Fruit fly (Drosophila melanogaster) whole organism, embryonic: Measurements from ENCODE around the gene odd.

ENCODE experiments used
- CG11398 ChIP-seq: fragments of 200-800 bp; sonication (Bioruptor generic); optimal IDR thresholded peaks from 2 replicates; lab custom pipeline; 2016; ENCODE audit warnings: missing biosample characterization, missing genetic modification characterization
- CG14965 ChIP-seq: fragments of 200-800 bp; sonication (Bioruptor generic); optimal IDR thresholded peaks from 2 replicates; lab custom pipeline; 2016; ENCODE audit warnings: missing biosample characterization, missing genetic modification characterization, borderline replicate concordance
- CG15269 ChIP-seq: fragments of 200-800 bp; sonication (Bioruptor generic); optimal IDR thresholded peaks from 2 replicates; lab custom pipeline; 2018; ENCODE audit warnings: missing biosample characterization, mild to moderate bottlenecking, missing genetic modification characterization, moderate library complexity
- CG15696 ChIP-seq: fragments of 200-800 bp; sonication (Bioruptor generic); optimal IDR thresholded peaks from 2 replicates; lab custom pipeline; 2019; ENCODE audit warnings: missing biosample characterization, mild to moderate bottlenecking, missing genetic modification characterization, moderate library complexity
- CG17361 ChIP-seq: fragments of 200-800 bp; sonication (Bioruptor generic); IDR thresholded peaks from 3 replicates; pipeline ENCODE4 v1.3.6; 2022; ENCODE audit warnings: missing biosample characterization, missing genetic modification characterization
- CG17612 ChIP-seq: fragments of 200-800 bp; sonication (Bioruptor generic); IDR thresholded peaks from 2 replicates; pipeline ENCODE4 v1.3.6; 2022; ENCODE audit warnings: missing biosample characterization, missing genetic modification characterization
- CG2129 ChIP-seq: fragments of 200-800 bp; sonication (Bioruptor generic); IDR thresholded peaks from 2 replicates; pipeline ENCODE4 v1.3.6; 2022; ENCODE audit warnings: missing biosample characterization, missing genetic modification characterization; ENCODE audit not compliant: partially characterized antibody
- CG2875 ChIP-seq: fragments of 200-800 bp; sonication (Bioruptor generic); optimal IDR thresholded peaks from 2 replicates; lab custom pipeline; 2017; ENCODE audit warnings: missing biosample characterization, mild to moderate bottlenecking, missing genetic modification characterization, missing genetic modification reagents
- CG31388 ChIP-seq: fragments of 200-800 bp; sonication (Bioruptor generic); optimal IDR thresholded peaks from 2 replicates; lab custom pipeline; 2016; ENCODE audit warnings: missing biosample characterization, missing genetic modification characterization
- CG34376 ChIP-seq: fragments of 200-800 bp; sonication (Bioruptor generic); optimal IDR thresholded peaks from 2 replicates; lab custom pipeline; 2018; ENCODE audit warnings: missing biosample characterization, mild to moderate bottlenecking, missing genetic modification characterization
- CG42726 ChIP-seq: fragments of 200-800 bp; sonication (Bioruptor generic); IDR thresholded peaks from 2 replicates; pipeline ENCODE4 v1.3.6; 2022; ENCODE audit warnings: missing biosample characterization, missing genetic modification characterization; ENCODE audit not compliant: partially characterized antibody
- CG5953 ChIP-seq: fragments of 200-800 bp; sonication (Bioruptor generic); IDR thresholded peaks from 2 replicates; pipeline ENCODE4 v1.3.6; 2022; ENCODE audit warnings: missing biosample characterization, missing genetic modification characterization
- CG6791 ChIP-seq: fragments of 200-800 bp; sonication (Bioruptor generic); IDR thresholded peaks from 3 replicates; pipeline ENCODE4 v1.3.6; 2022; ENCODE audit warnings: missing biosample characterization, missing genetic modification characterization; ENCODE audit not compliant: partially characterized antibody
- CG7357 ChIP-seq: fragments of 200-800 bp; sonication (Bioruptor generic); IDR thresholded peaks from 3 replicates; pipeline ENCODE4 v1.3.6; 2022; ENCODE audit warnings: missing biosample characterization, missing genetic modification characterization
- CG7372 ChIP-seq: fragments of 200-800 bp; sonication (Bioruptor generic); IDR thresholded peaks from 2 replicates; pipeline ENCODE4 v1.3.6; 2022; ENCODE audit warnings: missing biosample characterization, missing genetic modification characterization
- D ChIP-seq, 2 experiments: fragments of 200-800 bp in 1 of 2; fragments of >200 bp in 1 of 2; sonication (Bioruptor generic) in 1 of 2; optimal IDR thresholded peaks; 2 replicates in 1 of 2; 3 replicates in 1 of 2; lab custom pipeline; 2017; ENCODE audit warnings: mild to moderate bottlenecking in 1 of 2, missing biosample characterization in 1 of 2, missing genetic modification characterization in 1 of 2, missing genetic modification reagents in 1 of 2
- Dip2 ChIP-seq: fragments of 200-800 bp; sonication (Bioruptor generic); IDR thresholded peaks from 2 replicates; pipeline ENCODE4 v1.3.6; 2022; ENCODE audit warnings: missing biosample characterization, missing genetic modification characterization
- Dll ChIP-seq: fragments of 200-800 bp; sonication (Bioruptor generic); IDR thresholded peaks from 4 replicates; pipeline ENCODE4 v1.3.6; 2022; ENCODE audit warnings: missing biosample characterization, missing genetic modification characterization; ENCODE audit not compliant: partially characterized antibody
- HLHmδ ChIP-seq: fragments of 200-800 bp; sonication (Bioruptor generic); optimal IDR thresholded peaks from 2 replicates; lab custom pipeline; 2018; ENCODE audit warnings: missing biosample characterization, mild to moderate bottlenecking, missing genetic modification characterization, moderate library complexity
- HmgZ ChIP-seq: fragments of 200-800 bp; sonication (Bioruptor generic); optimal IDR thresholded peaks from 2 replicates; lab custom pipeline; 2018; ENCODE audit warnings: missing biosample characterization, mild to moderate bottlenecking, missing genetic modification characterization
- Lhr ChIP-seq: fragments of 200-800 bp; sonication (Bioruptor generic); optimal IDR thresholded peaks from 3 replicates; lab custom pipeline; 2017; ENCODE audit warnings: mild to moderate bottlenecking, missing biosample characterization, missing genetic modification reagents, missing genetic modification characterization
- Max ChIP-seq: fragments of 200-800 bp; sonication (Bioruptor generic); optimal IDR thresholded peaks from 2 replicates; lab custom pipeline; 2016; ENCODE audit warnings: missing biosample characterization, mild to moderate bottlenecking, missing genetic modification characterization
- Mrtf ChIP-seq: fragments of 200-800 bp; sonication (Bioruptor generic); IDR thresholded peaks from 3 replicates; pipeline ENCODE4 v1.3.6; 2022; ENCODE audit warnings: missing biosample characterization, missing genetic modification characterization
- Myb ChIP-seq: fragments of 200-800 bp; sonication (Bioruptor generic); optimal IDR thresholded peaks from 2 replicates; lab custom pipeline; 2016; ENCODE audit warnings: missing biosample characterization, missing genetic modification characterization
- Oaz ChIP-seq: fragments of 200-800 bp; sonication (Bioruptor generic); IDR thresholded peaks from 2 replicates; pipeline ENCODE4 v1.3.6; 2022; ENCODE audit warnings: missing biosample characterization, missing genetic modification characterization
- Opbp ChIP-seq: fragments of 200-800 bp; sonication (Bioruptor generic); IDR thresholded peaks from 3 replicates; pipeline ENCODE4 v1.3.6; 2022; ENCODE audit warnings: missing biosample characterization, missing genetic modification characterization; ENCODE audit not compliant: partially characterized antibody
- Scr ChIP-seq: fragments of 200-800 bp; sonication (Bioruptor generic); IDR thresholded peaks from 2 replicates; pipeline ENCODE4 v1.3.6; 2022; ENCODE audit warnings: missing biosample characterization, missing genetic modification characterization; ENCODE audit not compliant: partially characterized antibody
- Sin3A ChIP-seq: fragments of >200 bp; optimal IDR thresholded peaks from 2 replicates; lab custom pipeline; 2018
- Sry-δ ChIP-seq: fragments of 200-800 bp; sonication (Bioruptor generic); optimal IDR thresholded peaks from 2 replicates; lab custom pipeline; 2016; ENCODE audit warnings: missing biosample characterization, missing genetic modification characterization
- Xbp1 ChIP-seq: fragments of 200-800 bp; sonication (Bioruptor generic); optimal IDR thresholded peaks from 3 replicates; lab custom pipeline; 2016; ENCODE audit warnings: missing biosample characterization, mild to moderate bottlenecking, missing genetic modification characterization
- ato ChIP-seq: fragments of 200-800 bp; sonication (Bioruptor generic); IDR thresholded peaks from 2 replicates; pipeline ENCODE4 v1.3.6; 2022; ENCODE audit warnings: missing biosample characterization, missing genetic modification characterization; ENCODE audit not compliant: partially characterized antibody
- bbx ChIP-seq: fragments of 200-800 bp; sonication (Bioruptor generic); IDR thresholded peaks from 2 replicates; pipeline ENCODE4 v1.3.6; 2022; ENCODE audit warnings: missing biosample characterization, missing genetic modification characterization; ENCODE audit not compliant: partially characterized antibody
- cg ChIP-seq: fragments of 200-800 bp; sonication (Bioruptor generic); optimal IDR thresholded peaks from 3 replicates; lab custom pipeline; 2019; ENCODE audit warnings: missing biosample characterization, mild to moderate bottlenecking, missing genetic modification characterization, moderate library complexity
- da ChIP-seq: fragments of 200-800 bp; sonication (Bioruptor generic); optimal IDR thresholded peaks from 2 replicates; lab custom pipeline; 2016; ENCODE audit warnings: missing biosample characterization, missing genetic modification characterization
- fru ChIP-seq: fragments of >200 bp; optimal IDR thresholded peaks from 2 replicates; lab custom pipeline; 2017
- gsb ChIP-seq: fragments of 200-800 bp; sonication (Bioruptor generic); IDR thresholded peaks from 2 replicates; pipeline ENCODE4 v1.3.6; 2022; ENCODE audit warnings: missing biosample characterization, missing genetic modification characterization
- hth ChIP-seq: fragments of >200 bp; optimal IDR thresholded peaks from 2 replicates; lab custom pipeline; 2017; ENCODE audit warnings: inconsistent platforms
- insv ChIP-seq, 2 experiments: fragments of 200-800 bp; sonication (Bioruptor generic); optimal IDR thresholded peaks; 3 replicates each; lab custom pipeline; 2016 to 2018; ENCODE audit warnings: missing biosample characterization in 2 of 2, missing genetic modification characterization in 2 of 2
- inv ChIP-seq: fragments of 200-800 bp; sonication (Bioruptor generic); IDR thresholded peaks from 2 replicates; pipeline ENCODE4 v1.3.6; 2022; ENCODE audit warnings: missing biosample characterization, missing genetic modification characterization; ENCODE audit not compliant: partially characterized antibody
- lab ChIP-seq: fragments of 200-800 bp; sonication (Bioruptor generic); optimal IDR thresholded peaks from 3 replicates; lab custom pipeline; 2017; ENCODE audit warnings: missing biosample characterization, missing genetic modification characterization, mild to moderate bottlenecking, moderate library complexity, missing genetic modification reagents
- psq ChIP-seq: fragments of 200-800 bp; sonication (Bioruptor generic); optimal IDR thresholded peaks from 2 replicates; lab custom pipeline; 2017; ENCODE audit warnings: missing biosample characterization, missing genetic modification characterization
- run ChIP-seq: fragments of 200-800 bp; sonication (Bioruptor generic); optimal IDR thresholded peaks from 3 replicates; lab custom pipeline; 2018; ENCODE audit warnings: missing biosample characterization, mild to moderate bottlenecking, missing genetic modification characterization
- sens ChIP-seq: fragments of 200-800 bp; sonication (Bioruptor generic); peaks from one replicate; lab custom pipeline; 2016; ENCODE audit warnings: missing biosample characterization, missing genetic modification characterization
- sug ChIP-seq: fragments of 200-800 bp; optimal IDR thresholded peaks from 2 replicates; lab custom pipeline; 2019; ENCODE audit warnings: missing biosample characterization, mild to moderate bottlenecking, missing genetic modification characterization, moderate library complexity
- twi ChIP-seq: fragments of 200-800 bp; optimal IDR thresholded peaks from 2 replicates; lab custom pipeline; 2019; ENCODE audit warnings: missing biosample characterization, mild to moderate bottlenecking, missing genetic modification characterization, moderate library complexity
- wek ChIP-seq: fragments of 200-800 bp; sonication (Bioruptor generic); optimal IDR thresholded peaks from 3 replicates; lab custom pipeline; 2018; ENCODE audit warnings: missing biosample characterization, mild to moderate bottlenecking, missing genetic modification characterization, moderate library complexity
- zen2 ChIP-seq: fragments of 200-800 bp; sonication (Bioruptor generic); IDR thresholded peaks from 3 replicates; pipeline ENCODE4 v1.3.6; 2022; ENCODE audit warnings: missing biosample characterization, missing genetic modification characterization; ENCODE audit not compliant: partially characterized antibody

odd gene

dm6 chr2L:3624784-3625183 is 18.2 kb upstream of the odd start (continued):
- TF ChIP-seq psq (no peak), CG15269 (tag; lab: Kevin White, UChicago) (no peak), fru (no peak), sug (tag; lab: Kevin White, UChicago) (no peak), CG7372 (no peak), CG17612 (GFP tag; lab: Robert Waterston, UW) (no peak), CG15696 (tag; lab: Kevin White, UChicago) (no peak), hth (lab: Kevin White, UChicago) (no peak), insv (GFP tag; optimal IDR thresholded peaks at IDR 0.05; lab: Kevin White, UChicago) (no peak), CG17361 (GFP tag; lab: Robert Waterston, UW) (0 out of 3 replicates have a peak, but pooled peaks have one; percentile 27), CG5953 (GFP tag; lab: Robert Waterston, UW) (no peak), Max (GFP tag; lab: Kevin White, UChicago) (no peak), CG31388 (no peak), CG14965 (no peak), ato (GFP tag; lab: Robert Waterston, UW) (no peak)

dm6 chr2L:3621604-3622003 is 15.0 kb upstream of the odd start, which contains the start of gene CG15418:
Gene CG15418, minus strand, starts transcription at chr2L:3621704.
- TF ChIP-seq CG11398 (GFP tag; lab: Kevin White, UChicago): no peak
- TF ChIP-seq sens (GFP tag; lab: Kevin White, UChicago): peak; percentile 22

dm6 chr2L:3618818-3619362 is 12.3 kb upstream of the odd start, which contains the start of gene Ugt36A1:
Gene Ugt36A1, plus strand, starts transcription at chr2L:3619097.
- TF ChIP-seq insv (GFP tag; optimal IDR thresholded peaks at IDR 0.05; lab: Kevin White, UChicago): peak; percentile 99 to 100
- TF ChIP-seq Dll: peak; percentile 94
- peak; percentile 15 for TF ChIP-seq Myb
- peak; percentile 81 for TF ChIP-seq CG6791
- no peak for TF ChIP-seq Mrtf (GFP tag; lab: Robert Waterston, UW)
- peak; percentile 22 for TF ChIP-seq Lhr
- TF ChIP-seq CG42726 (GFP tag; lab: Robert Waterston, UW): peak; percentile 68
- TF ChIP-seq CG34376 (GFP tag; lab: Kevin White, UChicago): peak; percentile 42
- TF ChIP-seq Scr (GFP tag; lab: Robert Waterston, UW): peak; percentile 81
- TF ChIP-seq Opbp (GFP tag; lab: Robert Waterston, UW): peak; percentile 77
- no peak for TF ChIP-seq CG7357 (GFP tag; lab: Robert Waterston, UW)
- TF ChIP-seq twi (tag; lab: Kevin White, UChicago): no peak
- peak; percentile 74 for TF ChIP-seq Sry-δ (GFP tag; lab: Kevin White, UChicago)
- peak; percentile 86 for TF ChIP-seq bbx (GFP tag; lab: Robert Waterston, UW)
- no peak for TF ChIP-seq HLHmδ (GFP tag; lab: Kevin White, UChicago)
- TF ChIP-seq CG2875: no peak
- peak; percentile 11 for TF ChIP-seq wek (GFP tag; lab: Kevin White, UChicago)
- peak; percentile 54 for TF ChIP-seq inv (GFP tag; lab: Robert Waterston, UW)
- TF ChIP-seq zen2 (GFP tag; lab: Robert Waterston, UW): peak; percentile 82
- peak; percentile 79 for TF ChIP-seq D (optimal IDR thresholded peaks at IDR 0.05; lab: Kevin White, UChicago)
- no peak for TF ChIP-seq D (GFP tag; optimal IDR thresholded peaks at IDR 0.05; lab: Kevin White, UChicago)
- peak; percentile 62 for TF ChIP-seq run (tag; lab: Kevin White, UChicago)
- TF ChIP-seq HmgZ (tag; lab: Kevin White, UChicago): peak; percentile 18
- TF ChIP-seq Xbp1 (GFP tag; lab: Kevin White, UChicago): no peak
- TF ChIP-seq lab (GFP tag; lab: Kevin White, UChicago): no peak
- TF ChIP-seq Dip2: peak; percentile 89
- no peak for TF ChIP-seq gsb (GFP tag; lab: Robert Waterston, UW)
- no peak for TF ChIP-seq cg (GFP tag; lab: Kevin White, UChicago)
- TF ChIP-seq Oaz (GFP tag; lab: Robert Waterston, UW): no peak
- no peak for TF ChIP-seq da
- TF ChIP-seq Sin3A (lab: Kevin White, UChicago): peak; percentile 24
- TF ChIP-seq CG2129 (GFP tag; lab: Robert Waterston, UW): peak; percentile 66
